Fruit fly (Drosophila melanogaster) whole organism, adult: ENCODE results near the gene pigs.

Experiments
- CG5204 ChIP-seq: fragments of 200-800 bp; sonication (Bioruptor generic); optimal IDR thresholded peaks from 2 replicates; lab custom pipeline; 2016; ENCODE audit warnings: missing biosample characterization, missing genetic modification characterization
- cic ChIP-seq: fragments of 200-800 bp; sonication (Bioruptor generic); optimal IDR thresholded peaks from 2 replicates; lab custom pipeline; 2017; ENCODE audit warnings: missing biosample characterization, mild to moderate bottlenecking, missing genetic modification characterization, moderate library complexity

Gene pigs

DNA sequence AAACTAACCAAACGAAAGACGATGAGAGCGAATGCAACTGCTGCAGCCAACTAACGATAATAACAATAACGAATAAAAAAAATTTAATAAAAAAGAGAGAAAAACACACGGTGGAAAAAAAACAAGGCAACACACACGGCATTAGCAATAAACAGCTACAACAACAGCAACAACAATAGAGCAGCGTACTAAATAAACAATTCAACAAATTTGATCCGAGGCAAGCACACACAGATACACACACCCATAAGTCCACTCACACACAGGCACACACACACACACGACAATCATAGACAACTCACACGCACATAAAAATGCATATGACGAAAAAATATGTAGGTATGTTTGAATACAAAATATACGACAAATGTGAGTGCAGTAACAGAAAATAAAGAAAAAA is 102.7 kb downstream of the pigs start:
- TF ChIP-seq cic, result peak; percentile 1
- no peak for TF ChIP-seq CG5204 (GFP tag; lab: Kevin White, UChicago)
